Worm (Caenorhabditis elegans): ENCODE measurements around the gene nhr-102.

- TF ChIP-seq pha-4 (tag; optimal IDR thresholded peaks at IDR 0.05) (no peak), lsy-2 (tag; optimal IDR thresholded peaks at IDR 0.05) (no peak), blmp-1 (tag; optimal IDR thresholded peaks at IDR 0.05) (no peak), unc-62 (GFP tag; optimal IDR thresholded peaks at IDR 0.05) (no peak), snpc-4 (tag; optimal IDR thresholded peaks at IDR 0.05) (no peak), mep-1 (tag; optimal IDR thresholded peaks at IDR 0.05) (no peak), elt-3 (tag; optimal IDR thresholded peaks at IDR 0.05) (no peak), mab-5 (tag; optimal IDR thresholded peaks at IDR 0.05) (no peak), bed-3 (GFP tag; optimal IDR thresholded peaks at IDR 0.05) (no peak), nhr-28 (tag; optimal IDR thresholded peaks at IDR 0.05) (no peak), ces-1 (GFP tag; optimal IDR thresholded peaks at IDR 0.05) (no peak), ztf-11 (tag; optimal IDR thresholded peaks at IDR 0.05) (no peak)
Observed at ce11 chrV:15899696-15900095, 23.5 kb upstream of the nhr-102 start, which contains the start of gene T06C12.14.
